Worm (Caenorhabditis elegans) whole organism, L4/young adult: ENCODE data around the gene dyrb-1.

Source experiments
- W03F9.2 ChIP-seq: fragments of 150-350 bp; optimal IDR thresholded peaks from 2 replicates; lab custom pipeline; 2014; ENCODE audit warnings: missing biosample characterization, missing genetic modification characterization
- dao-5 ChIP-seq: sonication (generic microtip); optimal IDR thresholded peaks from 2 replicates; lab custom pipeline; 2016; ENCODE audit warnings: missing genotype, missing genetic modification characterization, moderate library complexity, missing compliant biosample characterization
- him-1 ChIP-seq: sonication (generic microtip); optimal IDR thresholded peaks from 2 replicates; lab custom pipeline; 2016; ENCODE audit warnings: missing genotype, missing genetic modification reagents, missing genetic modification characterization, missing compliant biosample characterization

Gene dyrb-1

ce11 chrII:9076098-9076879 is 30.7 kb downstream of the dyrb-1 start:
- TF ChIP-seq W03F9.2 (tag; lab: Kevin White, UChicago) (no peak), him-1 (no peak), dao-5 (tag; lab: Kevin White, UChicago) (no peak)

DNA sequence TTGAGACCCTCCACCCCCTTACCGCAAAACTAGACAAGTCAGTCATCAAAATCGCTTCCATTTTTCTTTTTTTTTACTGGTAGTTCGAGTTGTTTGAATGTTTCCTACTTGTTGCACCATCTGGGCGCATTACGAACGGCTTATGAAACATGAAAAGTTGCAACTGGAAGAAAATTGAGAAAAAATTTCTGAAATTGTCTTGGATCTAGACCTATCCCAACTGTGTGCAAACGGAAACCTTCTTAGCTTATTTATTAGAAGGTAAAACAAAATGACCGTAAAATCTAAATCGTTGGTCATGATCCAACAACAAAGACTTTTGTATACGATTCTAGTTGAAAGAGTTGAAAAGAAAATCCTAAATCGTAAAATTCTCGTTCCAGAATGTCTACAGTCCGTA is 32.5 kb downstream of the dyrb-1 start:
- TF ChIP-seq dao-5 (tag; lab: Kevin White, UChicago) (no peak), him-1 (no peak), W03F9.2 (tag; lab: Kevin White, UChicago) (no peak)

DNA sequence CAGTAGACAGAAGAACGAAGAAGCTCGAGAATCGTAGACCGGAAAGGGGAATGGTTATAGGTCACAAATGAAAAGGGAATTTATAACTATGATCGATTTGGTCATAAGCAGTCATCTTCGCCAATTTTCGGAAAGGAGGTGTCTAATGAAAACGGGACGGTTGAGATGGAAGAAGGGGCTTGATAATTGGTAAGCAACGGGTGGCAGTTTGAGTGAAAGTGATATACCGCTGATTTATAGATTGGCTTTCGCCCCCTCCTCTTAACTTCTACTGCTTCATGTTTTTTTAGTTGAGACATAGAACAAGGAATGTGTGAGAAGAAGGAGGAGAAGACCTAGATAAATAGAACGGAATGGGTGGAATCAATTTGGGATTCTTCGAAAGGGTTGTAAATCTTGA is 34.2 kb downstream of the dyrb-1 start:
- TF ChIP-seq W03F9.2 (tag; lab: Kevin White, UChicago), result no peak
- no peak for TF ChIP-seq dao-5 (tag; lab: Kevin White, UChicago)
- no peak for TF ChIP-seq him-1

- TF ChIP-seq him-1 (no peak), dao-5 (tag; lab: Kevin White, UChicago) (no peak), W03F9.2 (tag; lab: Kevin White, UChicago) (no peak)
Measured at ce11 chrII:9070740-9071139, 36.2 kb downstream of the dyrb-1 start, which contains the start of gene T24B8.4. T24B8.4 (minus strand) TSS chrII:9070840.

DNA sequence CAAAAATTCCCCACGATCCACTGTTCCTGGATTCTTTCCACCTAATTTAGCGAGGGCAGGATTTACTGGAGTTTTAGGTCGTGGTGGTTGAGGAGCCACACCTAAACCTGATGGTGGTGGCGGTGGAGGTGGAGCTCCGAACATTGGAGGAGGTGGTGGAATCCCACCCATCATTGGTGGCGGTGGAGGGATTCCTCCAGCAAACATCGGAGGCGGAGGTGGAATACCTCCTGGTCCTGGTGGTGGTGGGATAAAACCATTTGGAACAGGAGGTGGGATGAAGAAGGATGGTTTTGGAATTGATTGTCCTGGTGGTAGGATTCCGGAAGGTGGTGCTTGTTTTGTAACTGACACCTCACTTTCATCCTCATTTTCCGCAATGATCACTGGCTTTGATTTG is 37.1 kb downstream of the dyrb-1 start:
- no peak for TF ChIP-seq dao-5 (tag; lab: Kevin White, UChicago)
- TF ChIP-seq him-1, result no peak
- TF ChIP-seq W03F9.2 (tag; lab: Kevin White, UChicago), result no peak

DNA sequence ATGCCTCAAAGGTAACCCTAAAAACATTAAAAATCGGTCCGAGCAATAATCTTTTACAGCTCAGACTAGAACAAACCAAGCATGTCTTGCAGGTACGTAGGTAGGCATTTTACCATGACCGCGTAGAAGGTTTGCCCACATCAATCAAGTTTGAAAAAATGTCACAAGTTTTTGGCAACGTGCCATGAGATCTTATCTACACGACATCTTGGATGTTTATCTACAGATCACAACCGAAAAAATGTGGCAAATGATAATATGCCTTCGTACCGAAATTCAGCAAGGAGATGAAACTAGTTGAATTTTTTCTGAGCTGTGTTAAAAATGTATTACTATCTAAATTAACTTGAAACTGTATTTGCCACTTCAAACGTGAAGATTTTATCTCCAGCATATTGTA is 42.5 kb downstream of the dyrb-1 start:
- no peak for TF ChIP-seq dao-5 (tag; lab: Kevin White, UChicago)
- no peak for TF ChIP-seq him-1
- TF ChIP-seq W03F9.2 (tag; lab: Kevin White, UChicago), result no peak

DNA sequence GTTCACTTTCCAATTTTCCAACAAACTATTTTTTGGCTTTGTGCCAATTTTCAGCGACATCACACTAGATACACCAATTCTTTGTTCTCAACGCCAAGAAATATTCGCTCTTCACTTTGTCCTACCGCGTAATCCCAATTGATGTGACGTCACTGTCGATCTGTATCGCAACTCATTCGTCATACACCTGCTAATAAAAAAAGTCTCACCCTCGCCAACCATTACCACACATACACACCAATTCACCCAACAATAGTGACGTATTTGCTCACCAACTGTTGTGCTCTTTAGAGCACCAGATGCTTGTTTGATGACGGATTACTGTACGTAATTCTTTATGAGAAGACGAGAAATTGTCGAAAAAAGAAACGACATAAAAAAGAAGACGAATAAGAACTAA is 43.6 kb downstream of the dyrb-1 start:
- TF ChIP-seq dao-5 (tag; lab: Kevin White, UChicago) (no peak), him-1 (no peak), W03F9.2 (tag; lab: Kevin White, UChicago) (no peak)

DNA sequence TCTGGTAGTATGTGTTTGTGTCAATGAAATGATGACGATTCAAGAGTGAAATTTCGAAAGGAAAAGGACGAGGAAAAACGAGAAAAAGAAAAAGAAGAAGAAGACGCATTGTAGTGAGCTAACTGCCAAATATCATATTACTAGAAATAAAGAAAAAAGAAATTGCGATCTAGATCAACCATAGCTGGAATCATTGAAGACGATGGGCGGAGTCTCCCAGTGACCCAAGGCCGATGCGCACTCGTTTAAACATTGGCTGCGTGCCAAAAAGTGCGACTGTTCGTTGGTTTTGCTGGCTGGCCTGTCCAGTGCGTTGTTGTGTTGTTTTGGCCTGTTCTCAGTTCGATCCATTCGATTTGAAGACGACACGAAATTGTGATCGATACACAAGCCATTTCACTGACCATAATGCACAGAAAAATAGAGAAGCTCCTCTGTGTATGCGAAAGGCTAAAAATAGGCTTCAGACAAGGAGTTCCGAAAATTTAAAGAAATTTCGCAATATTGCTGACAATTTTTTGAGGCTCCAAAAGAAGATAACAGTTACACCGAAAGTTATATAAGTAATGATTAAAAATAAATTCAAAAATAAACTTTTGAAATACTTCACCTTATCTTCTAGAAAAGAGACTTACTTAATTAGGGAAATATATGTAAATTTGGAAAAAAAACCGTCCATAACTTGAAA is 44.5 kb downstream of the dyrb-1 start:
- TF ChIP-seq W03F9.2 (tag; lab: Kevin White, UChicago) (no peak), dao-5 (tag; lab: Kevin White, UChicago) (no peak), him-1 (no peak)

DNA sequence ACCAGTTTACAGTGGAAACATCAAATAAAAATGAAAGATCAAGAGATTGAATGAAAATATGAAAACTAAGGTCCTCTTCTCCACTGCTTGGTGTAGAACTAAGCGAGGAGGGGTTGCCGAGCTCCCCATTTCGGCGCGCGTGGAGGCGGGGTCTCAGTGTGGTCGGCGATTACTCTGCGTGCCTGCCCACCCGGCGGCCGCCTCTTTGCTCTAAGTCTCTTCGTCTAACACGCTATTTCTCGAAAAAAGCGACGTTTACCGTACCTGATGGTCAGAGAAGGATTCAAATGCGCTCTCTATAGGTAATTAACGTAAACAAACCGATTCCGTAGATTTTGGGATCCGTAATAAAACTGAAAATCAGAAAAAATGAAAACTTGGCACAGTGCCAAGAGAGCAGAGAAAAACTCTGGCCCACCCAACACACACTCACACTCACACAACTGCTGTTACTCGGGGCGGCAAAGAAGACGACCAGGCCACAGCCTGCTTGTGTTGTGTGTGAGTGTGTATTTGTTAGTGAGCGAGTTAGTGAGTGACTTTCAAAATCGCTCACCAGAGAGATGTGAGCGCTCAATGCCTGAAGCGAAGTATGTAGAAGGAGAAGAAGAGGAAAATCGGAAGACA is 45.3 kb downstream of the dyrb-1 start:
- TF ChIP-seq him-1, result peak; percentile 31
- peak; percentile 18 for TF ChIP-seq dao-5 (tag; lab: Kevin White, UChicago)
- TF ChIP-seq W03F9.2 (tag; lab: Kevin White, UChicago), result no peak

DNA sequence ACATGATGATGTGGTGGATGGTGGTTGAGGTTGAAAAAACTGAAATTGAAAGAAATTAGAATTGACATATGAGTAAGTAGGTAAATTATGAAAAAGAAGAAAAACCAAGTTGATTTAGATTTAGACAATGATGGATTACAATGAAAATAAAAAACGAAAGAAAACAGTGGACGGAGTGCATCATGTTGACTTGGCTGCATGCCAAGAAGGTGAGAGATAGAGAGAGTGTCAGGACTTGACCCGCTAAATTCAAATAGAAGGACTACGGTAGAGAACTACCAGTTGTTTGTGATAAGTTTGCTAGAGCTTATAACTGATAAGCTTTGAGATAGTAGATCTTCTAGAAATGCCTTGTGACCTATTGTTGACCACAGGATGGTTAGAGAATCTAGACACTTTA is 45.8 kb downstream of the dyrb-1 start, which contains the start of gene T24B8.3:
Gene T24B8.3 (minus strand): TSS at position 39 of the 400 bp plus-strand sequence.
- TF ChIP-seq W03F9.2 (tag; lab: Kevin White, UChicago) (no peak), him-1 (no peak), dao-5 (tag; lab: Kevin White, UChicago) (no peak)

DNA sequence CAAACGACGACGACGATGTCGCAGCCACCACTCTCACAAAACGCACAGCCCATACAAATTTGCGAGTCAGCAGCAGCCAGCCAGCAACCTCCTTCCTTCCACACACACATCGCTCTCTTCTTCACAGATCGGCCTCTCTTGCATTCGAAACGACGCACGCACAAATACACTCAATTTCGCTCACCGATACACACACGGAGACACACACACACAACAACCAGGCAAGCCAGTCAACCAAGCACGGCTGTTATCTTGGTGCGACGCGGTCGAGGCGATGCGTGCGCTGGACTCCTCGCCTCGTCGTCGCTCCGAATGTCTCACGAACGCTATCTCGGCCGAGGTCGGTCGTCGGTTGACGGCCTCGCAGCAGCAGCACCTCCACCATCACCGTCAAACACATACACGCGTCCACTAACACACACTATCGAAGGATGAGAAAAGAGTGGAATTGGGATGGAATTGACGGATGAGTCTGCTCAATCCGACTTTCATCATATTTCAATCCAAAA is 46.6 kb downstream of the dyrb-1 start:
- peak; percentile 88 for TF ChIP-seq him-1
- TF ChIP-seq W03F9.2 (tag; lab: Kevin White, UChicago), result peak; percentile 9
- peak; percentile 9 for TF ChIP-seq dao-5 (tag; lab: Kevin White, UChicago)

DNA sequence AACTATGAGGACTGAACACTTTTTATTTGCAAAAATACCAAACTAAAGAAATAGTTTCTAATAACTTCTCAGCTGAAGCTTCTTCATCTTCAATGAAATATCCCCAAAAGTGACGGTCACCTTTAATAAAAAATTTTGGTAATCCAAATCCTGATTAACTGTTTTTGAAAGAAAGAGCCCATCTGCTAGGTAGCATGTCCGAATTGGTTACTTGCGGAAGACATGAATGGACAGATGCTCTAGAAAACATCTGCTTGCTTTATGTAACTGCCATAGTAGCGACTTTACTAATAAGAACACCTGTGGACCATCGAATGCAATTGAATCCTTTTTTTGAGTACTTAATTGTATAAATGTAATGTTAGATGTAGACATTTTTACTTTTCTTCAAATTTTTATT is 47.9 kb downstream of the dyrb-1 start:
- TF ChIP-seq him-1, result no peak
- TF ChIP-seq W03F9.2 (tag; lab: Kevin White, UChicago), result no peak
- TF ChIP-seq dao-5 (tag; lab: Kevin White, UChicago), result no peak

DNA sequence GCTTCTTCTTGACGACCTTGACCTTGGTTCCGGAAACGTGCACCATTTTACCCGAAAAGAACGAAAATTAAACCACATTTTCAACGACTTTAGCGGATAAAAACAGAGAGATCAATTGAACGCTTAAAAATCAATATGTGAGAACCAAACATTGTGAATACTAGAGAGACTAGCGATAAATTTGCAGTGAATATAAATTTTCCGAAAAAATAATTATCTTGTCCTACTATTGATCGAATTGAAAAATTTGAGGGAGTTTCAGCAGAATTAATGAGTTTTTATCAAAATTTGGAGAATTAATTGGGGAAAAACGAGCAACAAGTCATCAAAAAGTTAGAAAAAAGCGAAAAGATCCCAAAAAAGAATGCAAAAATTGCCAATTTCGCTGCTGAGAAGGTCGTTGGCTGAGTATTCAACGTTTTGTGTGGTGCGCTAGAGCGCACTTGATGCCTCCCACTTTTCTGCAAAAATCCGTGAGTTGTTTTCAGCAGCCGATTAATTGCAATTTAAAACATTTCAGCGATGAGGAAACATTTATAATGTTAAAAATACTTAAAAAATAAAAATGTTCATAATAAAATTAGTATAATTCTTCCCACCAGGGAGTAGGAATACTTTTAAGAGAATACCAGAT is 49.8 kb downstream of the dyrb-1 start, which contains the start of gene rpl-32:
Gene rpl-32 (minus strand): TSS at position 51 of the 634 bp plus-strand sequence.
- peak; percentile 41 for TF ChIP-seq him-1
- peak; percentile 90 for TF ChIP-seq W03F9.2 (tag; lab: Kevin White, UChicago)
- no peak for TF ChIP-seq dao-5 (tag; lab: Kevin White, UChicago)
